Fruit fly (Drosophila melanogaster): ENCODE results near the gene CG32413.

The CG32413 gene

DNA sequence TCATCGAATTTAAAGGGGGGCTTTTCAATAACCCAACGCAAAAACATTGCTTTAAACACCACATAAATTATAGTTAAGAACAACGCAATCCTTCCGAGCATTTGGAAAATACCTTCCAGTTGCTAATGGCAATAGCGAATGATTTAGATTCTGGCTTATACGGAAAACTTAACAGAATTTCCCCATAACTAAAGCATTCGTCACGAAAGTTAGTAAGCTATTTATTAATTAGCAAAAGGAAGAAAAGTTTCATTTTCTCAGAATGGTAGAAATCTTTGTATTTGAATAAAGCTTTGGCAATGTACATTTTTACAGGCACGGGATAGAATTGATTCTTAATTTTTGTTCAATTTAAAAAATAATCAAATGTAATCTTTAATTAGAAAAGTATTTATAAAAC lies at the start of gene CG32413:
Gene CG32413, minus strand, starts transcription at position 101 of the 400 bp plus-strand sequence.
- no peak for TF ChIP-seq CG32121 (GFP tag; IDR thresholded peaks at IDR 0.05)
- TF ChIP-seq fd96Ca (GFP tag; IDR thresholded peaks at IDR 0.05), result no peak
- no peak for TF ChIP-seq EcR (GFP tag; optimal IDR thresholded peaks at IDR 0.05)
- TF ChIP-seq CG10348 (GFP tag; IDR thresholded peaks at IDR 0.05), result no peak
- TF ChIP-seq CG14655 (GFP tag; optimal IDR thresholded peaks at IDR 0.05), result no peak

DNA sequence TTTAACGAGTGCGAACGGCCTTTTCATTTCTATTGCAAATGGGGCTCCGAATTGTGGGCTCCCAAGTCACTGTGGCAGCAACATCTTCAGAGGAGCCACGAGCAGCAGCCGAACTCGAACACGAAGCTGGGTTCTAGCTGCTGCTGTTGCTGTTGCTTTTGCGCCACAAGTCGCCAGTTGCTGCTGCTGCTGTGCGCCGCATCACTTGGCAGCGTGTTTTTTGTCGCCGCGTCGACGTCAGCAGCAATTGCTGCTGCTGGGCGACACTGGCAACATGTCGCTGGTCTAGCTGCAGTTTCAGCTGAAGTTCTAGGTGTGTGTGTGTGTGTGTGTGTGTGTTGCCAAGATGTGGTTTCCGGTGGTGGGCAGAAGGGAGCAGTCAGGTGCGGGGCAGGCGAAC lies 48.7 kb upstream of the CG32413 start:
- TF ChIP-seq Pif1B (GFP tag; optimal IDR thresholded peaks at IDR 0.05) (no peak), CG10348 (GFP tag; IDR thresholded peaks at IDR 0.05) (no peak), Pif1A (GFP tag; optimal IDR thresholded peaks at IDR 0.05) (no peak), CG15710 (tag; optimal IDR thresholded peaks at IDR 0.05) (no peak), CG8159 (tag; optimal IDR thresholded peaks at IDR 0.05) (no peak), CG14655 (GFP tag; optimal IDR thresholded peaks at IDR 0.05) (no peak), CG4496 (GFP tag; IDR thresholded peaks at IDR 0.05) (no peak), CG12605 (GFP tag; IDR thresholded peaks at IDR 0.05) (peak; percentile 41; the same call in 1 of the 2 replicates), Snoo (tag; optimal IDR thresholded peaks at IDR 0.05) (no peak), CG34367 (tag; optimal IDR thresholded peaks at IDR 0.05) (no peak), CG9948 (tag; optimal IDR thresholded peaks at IDR 0.05) (no peak), CG8301 (tag; optimal IDR thresholded peaks at IDR 0.05) (no peak), CG17806 (tag; optimal IDR thresholded peaks at IDR 0.05) (no peak), Ets98B (GFP tag; IDR thresholded peaks at IDR 0.05) (peak; percentile 20; the same call in 1 of the 2 replicates), rn (GFP tag; IDR thresholded peaks at IDR 0.05) (no peak), EcR (GFP tag; optimal IDR thresholded peaks at IDR 0.05) (peak; percentile 23), fd96Ca (GFP tag; IDR thresholded peaks at IDR 0.05) (0 out of 3 replicates have a peak, but pooled peaks have one; percentile 31), gl (tag; optimal IDR thresholded peaks at IDR 0.05) (no peak), CG32121 (GFP tag; IDR thresholded peaks at IDR 0.05) (no peak), CG13204 (GFP tag; optimal IDR thresholded peaks at IDR 0.05) (peak; percentile 56), D1 (tag; optimal IDR thresholded peaks at IDR 0.05) (no peak)

DNA sequence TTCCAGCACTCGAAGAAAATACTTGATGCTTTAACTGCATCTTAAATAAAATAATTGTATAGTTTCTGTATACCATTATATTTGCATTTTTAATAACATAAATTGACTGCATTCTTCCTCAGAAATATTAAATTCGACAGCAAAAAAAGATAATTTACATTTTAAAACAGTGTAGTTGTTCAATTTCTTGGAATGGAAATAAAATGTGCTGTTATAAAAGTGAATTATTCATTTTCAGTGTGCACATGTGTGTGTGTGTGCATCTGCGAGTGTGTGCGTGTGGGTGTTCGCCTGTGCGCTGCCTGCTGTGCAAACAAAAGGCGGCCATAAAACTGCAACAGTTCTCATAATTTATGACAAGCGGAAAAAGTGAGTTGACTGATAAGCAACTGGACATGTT lies 48.3 kb upstream of the CG32413 start:
- no peak for TF ChIP-seq EcR (GFP tag; optimal IDR thresholded peaks at IDR 0.05)
- peak; percentile 13 for TF ChIP-seq Pif1B (GFP tag; optimal IDR thresholded peaks at IDR 0.05)
- TF ChIP-seq CG14655 (GFP tag; optimal IDR thresholded peaks at IDR 0.05), result peak; percentile 78
- TF ChIP-seq CG8301 (tag; optimal IDR thresholded peaks at IDR 0.05), result peak; percentile 74
- TF ChIP-seq CG12605 (GFP tag; IDR thresholded peaks at IDR 0.05), result peak; percentile 20; the same call in 1 of the 2 replicates
- peak; percentile 47 for TF ChIP-seq CG17806 (tag; optimal IDR thresholded peaks at IDR 0.05)
- no peak for TF ChIP-seq CG32121 (GFP tag; IDR thresholded peaks at IDR 0.05)
- TF ChIP-seq rn (GFP tag; IDR thresholded peaks at IDR 0.05), result no peak
- TF ChIP-seq CG9948 (tag; optimal IDR thresholded peaks at IDR 0.05), result peak; percentile 58
- TF ChIP-seq CG8159 (tag; optimal IDR thresholded peaks at IDR 0.05), result peak; percentile 67
- peak; percentile 12 for TF ChIP-seq CG15710 (tag; optimal IDR thresholded peaks at IDR 0.05)
- TF ChIP-seq Snoo (tag; optimal IDR thresholded peaks at IDR 0.05), result peak; percentile 5

DNA sequence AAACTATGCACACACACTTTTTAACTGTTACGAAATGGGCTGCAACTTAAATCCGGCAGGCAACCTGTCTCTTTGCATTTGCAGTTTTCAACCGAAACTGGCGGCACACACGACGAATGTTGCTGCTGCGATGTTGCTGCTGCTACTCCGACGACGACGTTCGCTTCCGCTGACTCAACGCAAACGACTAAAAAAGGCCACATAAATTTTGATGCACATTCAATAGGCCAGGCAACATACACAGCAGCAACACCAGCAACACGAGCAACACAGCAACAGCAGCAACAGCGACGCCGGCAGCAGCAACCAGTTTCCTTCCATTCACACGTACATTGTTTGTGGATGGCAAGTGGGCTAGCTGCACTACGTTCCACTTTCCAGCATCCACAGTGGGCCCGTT lies 46.6 kb upstream of the CG32413 start, which contains the start of gene Egfrap:
Gene Egfrap, minus strand, starts transcription at position 192 of the 400 bp plus-strand sequence.
- TF ChIP-seq CG10348 (GFP tag; IDR thresholded peaks at IDR 0.05) (no peak), EcR (GFP tag; optimal IDR thresholded peaks at IDR 0.05) (peak; percentile 14), CG4496 (GFP tag; IDR thresholded peaks at IDR 0.05) (peak; percentile 50; the same call in 1 of the 3 replicates), Ets98B (GFP tag; IDR thresholded peaks at IDR 0.05) (peak; percentile 51; the same call in 1 of the 2 replicates), CG13204 (GFP tag; optimal IDR thresholded peaks at IDR 0.05) (peak; percentile 36)

DNA sequence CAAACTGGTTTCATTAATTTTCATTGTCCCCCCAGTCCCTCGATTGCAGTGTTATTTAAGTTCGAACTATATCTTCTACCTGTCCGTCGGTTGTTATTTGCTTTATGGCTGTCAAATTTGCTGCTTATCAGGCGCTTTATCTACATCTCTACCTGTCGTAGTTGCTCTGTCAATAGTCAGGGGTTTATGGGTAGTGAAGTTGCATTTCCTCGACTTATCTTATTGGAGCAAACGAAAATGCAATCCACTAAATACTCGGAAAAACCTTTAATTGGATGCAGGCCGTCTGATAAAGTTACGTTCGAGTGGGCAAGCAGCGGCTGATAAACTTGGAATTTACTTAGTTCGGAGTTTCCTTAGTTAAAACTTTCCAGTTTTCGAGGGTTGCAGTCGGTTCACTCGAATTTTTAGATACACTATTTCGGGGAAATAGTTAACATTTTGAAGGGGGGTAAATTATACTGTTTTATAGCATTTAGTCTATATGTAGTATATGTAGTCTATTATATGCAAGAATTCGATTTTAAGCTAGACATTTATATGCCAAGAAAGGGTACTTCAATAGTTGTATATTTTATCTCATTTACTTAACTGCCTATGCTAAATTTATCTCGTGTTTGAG lies 43.4 kb upstream of the CG32413 start:
- TF ChIP-seq CG17806 (tag; optimal IDR thresholded peaks at IDR 0.05) (no peak), D1 (tag; optimal IDR thresholded peaks at IDR 0.05) (no peak), CG32121 (GFP tag; IDR thresholded peaks at IDR 0.05) (no peak), gl (tag; optimal IDR thresholded peaks at IDR 0.05) (no peak), CG8301 (tag; optimal IDR thresholded peaks at IDR 0.05) (no peak), Pif1A (GFP tag; optimal IDR thresholded peaks at IDR 0.05) (no peak)

DNA sequence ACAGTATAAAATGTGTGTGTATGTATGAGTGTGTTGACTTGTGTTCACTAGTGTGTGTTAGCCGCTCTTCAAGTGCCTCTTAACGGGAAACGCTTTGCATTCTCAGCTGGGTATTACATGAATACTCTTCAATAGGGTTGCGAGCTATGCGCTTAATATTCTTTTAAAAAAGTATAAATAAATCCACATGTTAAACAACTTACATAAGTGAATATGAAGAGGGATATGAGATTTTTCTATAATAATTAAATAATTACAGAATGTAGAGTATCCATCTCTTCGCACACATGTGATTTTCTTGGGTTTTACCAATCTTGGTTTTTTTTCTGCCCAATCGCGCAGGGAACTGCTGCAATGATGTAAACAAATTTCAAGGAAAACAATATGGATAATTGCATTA lies 41.7 kb upstream of the CG32413 start:
- peak; percentile 52 for TF ChIP-seq CG9948 (tag; optimal IDR thresholded peaks at IDR 0.05)
- TF ChIP-seq CG4496 (GFP tag; IDR thresholded peaks at IDR 0.05), result 0 out of 3 replicates have a peak, but pooled peaks have one; percentile 38
- no peak for TF ChIP-seq rn (GFP tag; IDR thresholded peaks at IDR 0.05)
- TF ChIP-seq fd96Ca (GFP tag; IDR thresholded peaks at IDR 0.05), result no peak
- TF ChIP-seq Pif1A (GFP tag; optimal IDR thresholded peaks at IDR 0.05), result no peak
- peak; percentile 53; the same call in 1 of the 2 replicates for TF ChIP-seq Ets98B (GFP tag; IDR thresholded peaks at IDR 0.05)
- peak; percentile 56 for TF ChIP-seq CG15710 (tag; optimal IDR thresholded peaks at IDR 0.05)
- peak; percentile 15 for TF ChIP-seq CG34367 (tag; optimal IDR thresholded peaks at IDR 0.05)
- TF ChIP-seq Snoo (tag; optimal IDR thresholded peaks at IDR 0.05), result no peak
- peak; percentile 53; the same call in 1 of the 2 replicates for TF ChIP-seq CG32121 (GFP tag; IDR thresholded peaks at IDR 0.05)
- no peak for TF ChIP-seq EcR (GFP tag; optimal IDR thresholded peaks at IDR 0.05)
- TF ChIP-seq CG17806 (tag; optimal IDR thresholded peaks at IDR 0.05), result peak; percentile 61
- peak; percentile 70 for TF ChIP-seq CG8159 (tag; optimal IDR thresholded peaks at IDR 0.05)
- peak; percentile 22; the same call in 1 of the 2 replicates for TF ChIP-seq CG12605 (GFP tag; IDR thresholded peaks at IDR 0.05)
- peak; percentile 66 for TF ChIP-seq CG8301 (tag; optimal IDR thresholded peaks at IDR 0.05)
- no peak for TF ChIP-seq CG10348 (GFP tag; IDR thresholded peaks at IDR 0.05)
- peak; percentile 78 for TF ChIP-seq CG14655 (GFP tag; optimal IDR thresholded peaks at IDR 0.05)

All from whole organism, pupa.